Worm (Caenorhabditis elegans): ENCODE data around the gene F43H9.3.

DNA sequence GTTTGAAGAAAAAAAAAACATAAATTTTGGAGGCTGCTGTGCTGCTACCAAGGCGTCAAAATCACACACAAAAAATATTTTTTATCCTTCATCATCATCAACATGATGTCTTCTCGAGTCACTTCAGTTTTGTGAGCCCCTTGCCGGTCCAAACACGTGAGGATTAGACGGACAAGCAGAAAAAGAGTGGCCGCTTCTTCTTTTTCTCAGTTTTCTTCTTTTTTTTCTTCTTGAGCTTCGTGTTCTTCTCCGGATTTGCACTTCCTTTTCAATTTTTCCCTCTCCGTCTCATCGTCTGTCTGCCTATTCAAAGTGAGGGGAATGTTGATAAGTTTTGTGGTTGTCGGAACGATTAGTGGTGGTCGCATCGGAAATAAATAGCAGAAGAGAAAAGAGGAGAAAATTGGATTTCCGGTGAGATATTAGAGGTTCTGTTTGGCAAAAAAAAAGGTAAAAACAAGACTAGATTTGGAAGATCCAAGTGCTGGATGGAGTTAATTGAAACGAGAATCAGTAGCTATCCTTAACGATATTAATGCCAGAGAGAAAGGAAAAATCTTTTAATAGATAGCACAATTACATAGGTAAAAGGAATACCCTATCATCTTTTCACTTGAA lies 44.3 kb downstream of the F43H9.3 start:
- TF ChIP-seq ztf-16 (tag; optimal IDR thresholded peaks at IDR 0.05) (no peak), pha-4 (tag; optimal IDR thresholded peaks at IDR 0.05) (no peak), ahr-1 (tag; optimal IDR thresholded peaks at IDR 0.05) (no peak), hlh-13 (GFP tag; optimal IDR thresholded peaks at IDR 0.05) (no peak), elt-2 (tag; optimal IDR thresholded peaks at IDR 0.05) (no peak), ceh-30 (tag; optimal IDR thresholded peaks at IDR 0.05) (no peak), sox-4 (tag; optimal IDR thresholded peaks at IDR 0.05) (no peak), ama-1 (optimal IDR thresholded peaks at IDR 0.05) (no peak), F13H6.1 (tag; optimal IDR thresholded peaks at IDR 0.05) (no peak), unc-42 (tag; optimal IDR thresholded peaks at IDR 0.05) (peak; percentile 62), ceh-18 (tag; optimal IDR thresholded peaks at IDR 0.05) (no peak), ceh-48 (tag; optimal IDR thresholded peaks at IDR 0.05) (no peak), fkh-10 (GFP tag; optimal IDR thresholded peaks at IDR 0.05) (no peak), npax-4 (tag; optimal IDR thresholded peaks at IDR 0.05) (no peak)
